Worm (Caenorhabditis elegans): ENCODE data around the gene jmjd-5.

jmjd-5 gene

ce11 chrV:11122466-11122865 is 4.8 kb upstream of the jmjd-5 start, which contains the start of gene mboa-2 (continued):
- TF ChIP-seq lir-3 (tag; optimal IDR thresholded peaks at IDR 0.05; ENCODE audit: poor library complexity) (peak; percentile 3), unc-86 (tag; optimal IDR thresholded peaks at IDR 0.05) (no peak), sptf-1 (tag; optimal IDR thresholded peaks at IDR 0.05) (no peak), tlp-1 (tag; optimal IDR thresholded peaks at IDR 0.05) (no peak), unc-130 (tag; optimal IDR thresholded peaks at IDR 0.05) (no peak), grh-1 (GFP tag; IDR thresholded peaks at IDR 0.05) (no peak), nhr-76 (tag; optimal IDR thresholded peaks at IDR 0.05) (no peak), mep-1 (tag; optimal IDR thresholded peaks at IDR 0.05) (no peak), pqm-1 (tag; optimal IDR thresholded peaks at IDR 0.05) (no peak), fkh-4 (tag; optimal IDR thresholded peaks at IDR 0.05; ENCODE audit: borderline replicate concordance) (no peak), mdl-1 (tag; optimal IDR thresholded peaks at IDR 0.05) (no peak), nhr-77 (tag; optimal IDR thresholded peaks at IDR 0.05) (no peak), tbx-2 (tag; optimal IDR thresholded peaks at IDR 0.05) (no peak), nhr-28 (tag; optimal IDR thresholded peaks at IDR 0.05) (no peak), lin-35 (GFP tag; optimal IDR thresholded peaks at IDR 0.05) (peak in 1 of 2 experiments; percentile 13), fkh-8 (tag; optimal IDR thresholded peaks at IDR 0.05) (no peak), lin-15B (tag; optimal IDR thresholded peaks at IDR 0.05) (no peak), isw-1 (GFP tag; IDR thresholded peaks at IDR 0.05) (no peak), dsc-1 (tag; optimal IDR thresholded peaks at IDR 0.05) (no peak), lin-39 (tag; optimal IDR thresholded peaks at IDR 0.05) (no peak), ztf-4 (tag; optimal IDR thresholded peaks at IDR 0.05) (peak; percentile 2), pax-3 (tag; optimal IDR thresholded peaks at IDR 0.05) (no peak), nhr-84 (tag; optimal IDR thresholded peaks at IDR 0.05) (no peak), sox-4 (tag; optimal IDR thresholded peaks at IDR 0.05) (no peak), egl-13 (tag; optimal IDR thresholded peaks at IDR 0.05) (no peak), ces-1 (GFP tag; optimal IDR thresholded peaks at IDR 0.05) (no peak), zip-4 (GFP tag; optimal IDR thresholded peaks at IDR 0.05) (no peak), ztf-11 (tag; optimal IDR thresholded peaks at IDR 0.05) (no peak), rnt-1 (tag; optimal IDR thresholded peaks at IDR 0.05) (peak; percentile 7), xbp-1 (tag; optimal IDR thresholded peaks at IDR 0.05) (no peak), Y116A8C.19 (tag; optimal IDR thresholded peaks at IDR 0.05; ENCODE audit: borderline replicate concordance) (no peak), nhr-85 (tag) (peak; percentile 49), hpl-2 (GFP tag; optimal IDR thresholded peaks at IDR 0.05) (no peak), snpc-4 (tag; optimal IDR thresholded peaks at IDR 0.05) (no peak), zag-1 (tag; optimal IDR thresholded peaks at IDR 0.05) (no peak), lin-14 (GFP tag; optimal IDR thresholded peaks at IDR 0.05) (peak; percentile 21), sup-37 (GFP tag; optimal IDR thresholded peaks at IDR 0.05) (no peak), alr-1 (tag; optimal IDR thresholded peaks at IDR 0.05; ENCODE audit: borderline replicate concordance) (no peak), nhr-11 (tag; optimal IDR thresholded peaks at IDR 0.05) (no peak), elt-3 (tag; optimal IDR thresholded peaks at IDR 0.05) (no peak), nhr-19 (GFP tag; conservative IDR thresholded peaks at IDR 0.05) (peak; percentile 30), ama-1 (optimal IDR thresholded peaks at IDR 0.05) (peak; percentile 57), ceh-90 (tag; optimal IDR thresholded peaks at IDR 0.05) (no peak), elt-2 (tag; optimal IDR thresholded peaks at IDR 0.05) (peak; percentile 31), hlh-4 (tag; optimal IDR thresholded peaks at IDR 0.05) (no peak), nhr-90 (tag; optimal IDR thresholded peaks at IDR 0.05; ENCODE audit: poor library complexity) (peak; percentile 64), ceh-88 (GFP tag; IDR thresholded peaks at IDR 0.05) (peak; percentile 21; the same call in 1 of the 2 replicates), jun-1 (tag; optimal IDR thresholded peaks at IDR 0.05) (no peak), ceh-8 (GFP tag; optimal IDR thresholded peaks at IDR 0.05) (no peak), pag-3 (tag; optimal IDR thresholded peaks at IDR 0.05; ENCODE audit: borderline replicate concordance, insufficient read depth) (no peak), nhr-20 (tag; optimal IDR thresholded peaks at IDR 0.05) (peak; percentile 46)

All from whole organism, L1 larva.